Fruit fly (Drosophila melanogaster): ENCODE measurements around the gene CG14712.

CG14712 gene

DNA sequence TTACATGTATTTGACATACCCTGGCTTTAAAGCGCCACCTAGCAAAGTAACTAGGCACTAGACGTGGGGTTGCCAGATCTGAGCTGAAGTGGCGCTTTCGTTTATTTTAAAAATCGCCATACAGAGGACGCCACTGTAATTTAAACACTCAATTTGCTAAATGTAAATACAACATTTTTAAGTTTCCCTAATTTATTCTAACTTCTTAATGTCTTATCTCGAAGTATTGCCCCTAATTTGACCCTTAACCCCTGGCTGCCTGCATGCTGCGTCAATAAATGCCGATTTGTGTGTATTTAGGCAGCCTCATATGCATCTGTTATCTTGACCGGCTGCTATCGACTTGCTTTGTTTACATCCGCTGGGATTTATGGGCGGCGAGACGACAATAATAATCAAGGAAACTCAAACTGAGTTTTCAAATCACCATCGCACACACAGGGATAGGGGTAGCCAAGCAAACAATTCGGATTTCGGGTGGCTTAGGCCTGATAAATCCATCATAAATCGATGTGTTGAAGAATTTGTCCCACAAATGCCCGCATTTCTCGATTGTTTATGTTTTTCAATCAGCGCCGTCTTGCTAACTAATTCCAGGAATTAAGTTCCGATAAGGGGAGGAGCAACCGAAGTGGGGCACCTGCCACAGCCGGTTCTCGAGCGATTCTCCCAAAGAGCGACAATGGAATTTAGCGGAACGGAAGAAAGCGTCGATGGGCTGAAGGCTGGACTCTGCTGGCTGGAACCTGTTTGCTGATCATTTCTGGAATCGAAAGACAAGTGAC, 15.1 kb upstream of the CG14712 start (continued):
- peak; percentile 43 for TF ChIP-seq fd3F (GFP tag; optimal IDR thresholded peaks at IDR 0.05)
- TF ChIP-seq CG13775 (GFP tag; optimal IDR thresholded peaks at IDR 0.05), result peak; percentile 9
- peak; percentile 34; the same call in 1 of the 2 replicates for TF ChIP-seq ranshi (GFP tag; IDR thresholded peaks at IDR 0.05)
- peak; percentile 78 for TF ChIP-seq Kr (GFP tag; optimal IDR thresholded peaks at IDR 0.05)
- TF ChIP-seq CG12391 (tag; optimal IDR thresholded peaks at IDR 0.05), result peak; percentile 56
- TF ChIP-seq H2.0 (GFP tag; IDR thresholded peaks at IDR 0.05), result 0 out of 2 replicates have a peak, but pooled peaks have one; percentile 25
- no peak for TF ChIP-seq sna (GFP tag; IDR thresholded peaks at IDR 0.05; ENCODE audit: partially characterized antibody)
- TF ChIP-seq hb (GFP tag; IDR thresholded peaks at IDR 0.05; ENCODE audit: partially characterized antibody), result no peak
- TF ChIP-seq CG12219 (GFP tag; optimal IDR thresholded peaks at IDR 0.05), result no peak
- TF ChIP-seq CG12299 (tag; optimal IDR thresholded peaks at IDR 0.05), result no peak
- peak; percentile 40 for TF ChIP-seq B-H2 (GFP tag; optimal IDR thresholded peaks at IDR 0.05)
- peak; percentile 61 for TF ChIP-seq bbx (GFP tag; IDR thresholded peaks at IDR 0.05; ENCODE audit: partially characterized antibody)
- TF ChIP-seq prd (optimal IDR thresholded peaks at IDR 0.05), result no peak
- peak; percentile 75 for TF ChIP-seq prd (GFP tag; IDR thresholded peaks at IDR 0.05)
- no peak for TF ChIP-seq CG34376 (GFP tag; optimal IDR thresholded peaks at IDR 0.05)
- no peak for TF ChIP-seq CG12236 (GFP tag; optimal IDR thresholded peaks at IDR 0.05)
- peak; percentile 54 for TF ChIP-seq pita (GFP tag; optimal IDR thresholded peaks at IDR 0.05)
- TF ChIP-seq CrebB (tag; optimal IDR thresholded peaks at IDR 0.05), result no peak
- TF ChIP-seq btn (GFP tag; optimal IDR thresholded peaks at IDR 0.05), result peak; percentile 44
- TF ChIP-seq CG9797 (GFP tag; optimal IDR thresholded peaks at IDR 0.05), result no peak
- TF ChIP-seq CG11456 (GFP tag; IDR thresholded peaks at IDR 0.05), result peak; percentile 96
- peak; percentile 76 for TF ChIP-seq bab2 (GFP tag; optimal IDR thresholded peaks at IDR 0.05)
- TF ChIP-seq TFAM (GFP tag; optimal IDR thresholded peaks at IDR 0.05), result no peak
- TF ChIP-seq ham (GFP tag; IDR thresholded peaks at IDR 0.05), result no peak
- TF ChIP-seq CG5953 (GFP tag; IDR thresholded peaks at IDR 0.05), result no peak
- TF ChIP-seq ewg (GFP tag; optimal IDR thresholded peaks at IDR 0.05), result peak; percentile 5
- peak; percentile 28; the same call in 1 of the 2 replicates for TF ChIP-seq Scr (GFP tag; IDR thresholded peaks at IDR 0.05; ENCODE audit: partially characterized antibody)
- peak; percentile 46 for TF ChIP-seq p53 (GFP tag; optimal IDR thresholded peaks at IDR 0.05)
- TF ChIP-seq Hmx (GFP tag; optimal IDR thresholded peaks at IDR 0.05), result no peak
- TF ChIP-seq seq (GFP tag; IDR thresholded peaks at IDR 0.05), result no peak
- TF ChIP-seq CG4730 (GFP tag; IDR thresholded peaks at IDR 0.05), result peak; percentile 65
- TF ChIP-seq vnd (GFP tag; IDR thresholded peaks at IDR 0.05; ENCODE audit: partially characterized antibody), result no peak
- TF ChIP-seq Mrtf (GFP tag; IDR thresholded peaks at IDR 0.05), result peak; percentile 67; the same call in 2 of the 3 replicates
- TF ChIP-seq dan (GFP tag; IDR thresholded peaks at IDR 0.05), result no peak; the same call in 1 of the 2 replicates
- peak; percentile 72 for TF ChIP-seq CG8944 (GFP tag; optimal IDR thresholded peaks at IDR 0.05)
- TF ChIP-seq HLHmδ (GFP tag; optimal IDR thresholded peaks at IDR 0.05), result no peak
- 0 out of 4 replicates have a peak, but pooled peaks have one; percentile 21 for TF ChIP-seq chinmo (GFP tag; IDR thresholded peaks at IDR 0.05; ENCODE audit: partially characterized antibody)
- no peak for TF ChIP-seq Doc3 (GFP tag; IDR thresholded peaks at IDR 0.05; ENCODE audit: partially characterized antibody)
- TF ChIP-seq CG4424 (GFP tag; optimal IDR thresholded peaks at IDR 0.05), result peak; percentile 57
- peak; percentile 12; the same call in 1 of the 2 replicates for TF ChIP-seq chm (GFP tag; IDR thresholded peaks at IDR 0.05)
- peak; percentile 79 for TF ChIP-seq Dbx (GFP tag; IDR thresholded peaks at IDR 0.05)
- peak; percentile 47 for TF ChIP-seq Dad (GFP tag; optimal IDR thresholded peaks at IDR 0.05)
- peak; percentile 24 for TF ChIP-seq dm (GFP tag; optimal IDR thresholded peaks at IDR 0.05)
- no peak for TF ChIP-seq sima (GFP tag; optimal IDR thresholded peaks at IDR 0.05)
- TF ChIP-seq CG6854 (GFP tag; optimal IDR thresholded peaks at IDR 0.05), result no peak
- peak; percentile 60 for TF ChIP-seq danr (GFP tag; IDR thresholded peaks at IDR 0.05)
- peak; percentile 83 for TF ChIP-seq CG7745 (tag; optimal IDR thresholded peaks at IDR 0.05)
- no peak for TF ChIP-seq pnt (GFP tag; optimal IDR thresholded peaks at IDR 0.05)
- TF ChIP-seq Vsx1 (GFP tag; optimal IDR thresholded peaks at IDR 0.05), result no peak

Measured in whole organism, embryonic.